Fruit fly (Drosophila melanogaster): ENCODE results near the gene CG31223.

dm6 chr3R:20866204-20866603 lies 35.3 kb downstream of the CG31223 start, which contains the start of gene KaiR1D:
- TF ChIP-seq Sin3A (optimal IDR thresholded peaks at IDR 0.05) (no peak), ttk (optimal IDR thresholded peaks at IDR 0.05) (no peak), Myc (optimal IDR thresholded peaks at IDR 0.05) (no peak)

Data from Kc167 (cell line).